Worm (Caenorhabditis elegans): ENCODE measurements around the gene uev-2.
A peak's percentile ranks its signal among the peaks of the same experiment; 100 is the strongest.

Gene uev-2

ce11 chrIII:5554884-5555500, 27.9 kb upstream of the uev-2 start, which contains the start of the genes nmad-1 and hach-1 (continued):
- TF ChIP-seq aptf-2 (GFP tag; conservative IDR thresholded peaks at IDR 0.05) (no peak), rec-8 (tag; optimal IDR thresholded peaks at IDR 0.05) (peak; percentile 28 to 45), ztf-25 (GFP tag; IDR thresholded peaks at IDR 0.05) (0 out of 2 replicates have a peak, but pooled peaks have one; percentile 12), sptf-2 (GFP tag; optimal IDR thresholded peaks at IDR 0.05) (no peak), aptf-3 (GFP tag; IDR thresholded peaks at IDR 0.05) (no peak), F22D6.2 (tag; optimal IDR thresholded peaks at IDR 0.05) (peak; percentile 6), ztf-28 (GFP tag; IDR thresholded peaks at IDR 0.05) (no peak), atf-7 (tag; optimal IDR thresholded peaks at IDR 0.05) (no peak)

- TF ChIP-seq rec-8 (tag; optimal IDR thresholded peaks at IDR 0.05) (peak in 1 of 2 experiments; percentile 24), somi-1 (GFP tag; optimal IDR thresholded peaks at IDR 0.05) (no peak), ceh-91 (GFP tag; IDR thresholded peaks at IDR 0.05) (no peak), lsl-1 (GFP tag; optimal IDR thresholded peaks at IDR 0.05) (no peak), Y67H2A.10 (GFP tag; conservative IDR thresholded peaks at IDR 0.05) (no peak), nhr-80 (tag; optimal IDR thresholded peaks at IDR 0.05) (no peak), ZK185.1 (tag; optimal IDR thresholded peaks at IDR 0.05; ENCODE audit: poor library complexity, severe bottlenecking) (no peak), ztf-28 (GFP tag; IDR thresholded peaks at IDR 0.05) (no peak), nhr-179 (tag; optimal IDR thresholded peaks at IDR 0.05) (no peak), snpc-1.1 (tag; optimal IDR thresholded peaks at IDR 0.05; ENCODE audit: insufficient read depth) (no peak), tlf-1 (GFP tag; optimal IDR thresholded peaks at IDR 0.05) (peak; percentile 25), zim-3 (tag; optimal IDR thresholded peaks at IDR 0.05) (no peak), madf-6 (GFP tag; IDR thresholded peaks at IDR 0.05) (peak; percentile 48; the same call in 1 of the 2 replicates), gei-17 (GFP tag; optimal IDR thresholded peaks at IDR 0.05) (no peak), cebp-2 (GFP tag; IDR thresholded peaks at IDR 0.05) (0 out of 2 replicates have a peak, but pooled peaks have one; percentile 34), F23B12.7 (tag; optimal IDR thresholded peaks at IDR 0.05; ENCODE audit: insufficient read depth) (no peak), ekl-4 (GFP tag; IDR thresholded peaks at IDR 0.05) (peak; percentile 51), T26A5.8 (tag; optimal IDR thresholded peaks at IDR 0.05) (peak; percentile 28), F39B2.1 (GFP tag; IDR thresholded peaks at IDR 0.05) (no peak), Y53F4B.3 (GFP tag; IDR thresholded peaks at IDR 0.05) (no peak), mcd-1 (GFP tag; IDR thresholded peaks at IDR 0.05) (no peak), lin-54 (GFP tag; optimal IDR thresholded peaks at IDR 0.05) (no peak), tbx-9 (tag; optimal IDR thresholded peaks at IDR 0.05; ENCODE audit: borderline replicate concordance) (no peak), sdz-38 (tag; optimal IDR thresholded peaks at IDR 0.05) (no peak), him-1 (tag; optimal IDR thresholded peaks at IDR 0.05) (no peak), hrde-1 (tag; optimal IDR thresholded peaks at IDR 0.05; ENCODE audit: borderline replicate concordance) (no peak), nhr-27 (tag; optimal IDR thresholded peaks at IDR 0.05) (peak; percentile 1), dox-1 (GFP tag; IDR thresholded peaks at IDR 0.05) (0 out of 2 replicates have a peak, but pooled peaks have one; percentile 15), ceh-58 (GFP tag; IDR thresholded peaks at IDR 0.05) (no peak), madf-10 (tag; optimal IDR thresholded peaks at IDR 0.05) (peak; percentile 26), ztf-25 (GFP tag; IDR thresholded peaks at IDR 0.05) (no peak), attf-6 (GFP tag; IDR thresholded peaks at IDR 0.05) (no peak), ets-4 (GFP tag; optimal IDR thresholded peaks at IDR 0.05) (no peak), sea-2 (GFP tag; IDR thresholded peaks at IDR 0.05) (no peak), lag-1 (GFP tag; IDR thresholded peaks at IDR 0.05) (no peak), B0336.3 (GFP tag; IDR thresholded peaks at IDR 0.05) (peak; percentile 63; the same call in 1 of the 2 replicates), egl-44 (GFP tag; IDR thresholded peaks at IDR 0.05) (0 out of 2 replicates have a peak, but pooled peaks have one; percentile 57), Y79H2A.3 (GFP tag; conservative IDR thresholded peaks at IDR 0.05) (no peak), F57A8.1 (GFP tag; optimal IDR thresholded peaks at IDR 0.05) (no peak), F22D6.2 (tag; optimal IDR thresholded peaks at IDR 0.05) (no peak), F10E7.11 (tag; optimal IDR thresholded peaks at IDR 0.05) (peak; percentile 18)
These were observed 25.6 kb upstream of the uev-2 start, which contains the start of gene rpc-2 for ce11 chrIII:5557246-5557819. Gene rpc-2 (plus strand): TSS chrIII:5557365.
